Worm (Caenorhabditis elegans) whole organism, early embryonic: ENCODE results near the gene ztf-22.

ENCODE experiments used
- B0310.2 ChIP-seq: sonication (generic microtip); optimal IDR thresholded peaks from 2 replicates; lab custom pipeline; 2016; ENCODE audit warnings: mild to moderate bottlenecking, missing genetic modification characterization, missing compliant biosample characterization
- F13C5.2 ChIP-seq: sonication (generic microtip); optimal IDR thresholded peaks from 2 replicates; lab custom pipeline; 2017; ENCODE audit warnings: mild to moderate bottlenecking, missing genetic modification characterization, inconsistent platforms, missing compliant biosample characterization
- aly-1 ChIP-seq: sonication (generic microtip); optimal IDR thresholded peaks from 2 replicates; lab custom pipeline; 2016; ENCODE audit warnings: missing genetic modification characterization, missing compliant biosample characterization
- ama-1 ChIP-seq: fragments of 150-350 bp; optimal IDR thresholded peaks from 2 replicates; lab custom pipeline; 2014
- ceh-13 ChIP-seq: fragments of 200-800 bp; sonication (Bioruptor generic); optimal IDR thresholded peaks from 2 replicates; lab custom pipeline; 2018; ENCODE audit warnings: mild to moderate bottlenecking, missing genetic modification characterization, missing compliant biosample characterization
- ceh-36 ChIP-seq: sonication (generic microtip); optimal IDR thresholded peaks from 2 replicates; lab custom pipeline; 2016; ENCODE audit warnings: missing genetic modification characterization, inconsistent platforms, missing compliant biosample characterization
- ets-7 ChIP-seq: sonication (generic microtip); optimal IDR thresholded peaks from 2 replicates; lab custom pipeline; 2016; ENCODE audit warnings: missing genotype, missing genetic modification characterization, missing compliant biosample characterization
- flt-1 ChIP-seq: fragments of 200-800 bp; sonication (Bioruptor generic); IDR thresholded peaks from 2 replicates; pipeline ENCODE4 v1.3.6; 2022; ENCODE audit warnings: missing genetic modification characterization, missing compliant biosample characterization
- hmbx-1 ChIP-seq: sonication (generic microtip); optimal IDR thresholded peaks from 2 replicates; lab custom pipeline; 2016; ENCODE audit warnings: mild to moderate bottlenecking, missing genetic modification characterization, missing compliant biosample characterization
- hmg-4 ChIP-seq: fragments of 200-800 bp; sonication (Bioruptor generic); optimal IDR thresholded peaks from 2 replicates; lab custom pipeline; 2018; ENCODE audit warnings: mild to moderate bottlenecking, missing genetic modification characterization, missing compliant biosample characterization
- hnd-1 ChIP-seq: sonication (generic microtip); optimal IDR thresholded peaks from 2 replicates; lab custom pipeline; 2016; ENCODE audit warnings: missing genetic modification characterization, missing compliant biosample characterization
- pes-1 ChIP-seq: fragments of 200-800 bp; sonication (Bioruptor generic); IDR thresholded peaks from 2 replicates; pipeline ENCODE4 v1.3.6; 2022; ENCODE audit warnings: missing genetic modification reagents, missing genetic modification characterization, missing compliant biosample characterization
- scrt-1 ChIP-seq: fragments of 200-800 bp; sonication (Bioruptor generic); IDR thresholded peaks from 2 replicates; pipeline ENCODE4 v1.3.6; 2022; ENCODE audit warnings: missing genetic modification characterization, missing compliant biosample characterization
- sea-1 ChIP-seq: fragments of 200-800 bp; sonication (Bioruptor generic); conservative IDR thresholded peaks from 2 replicates; pipeline ENCODE4 v1.3.6; 2022; ENCODE audit warnings: missing genetic modification characterization, missing compliant biosample characterization
- tbx-11 ChIP-seq: fragments of 200-800 bp; sonication (Bioruptor generic); IDR thresholded peaks from 2 replicates; pipeline ENCODE4 v1.3.6; 2022; ENCODE audit warnings: missing genetic modification characterization, missing compliant biosample characterization
- tbx-37 ChIP-seq: fragments of 200-800 bp; sonication (Bioruptor generic); conservative IDR thresholded peaks from 2 replicates; pipeline ENCODE4 v1.3.6; 2022; ENCODE audit warnings: missing genetic modification reagents, missing genetic modification characterization, missing compliant biosample characterization
- tra-4 ChIP-seq: sonication (generic microtip); optimal IDR thresholded peaks from 2 replicates; lab custom pipeline; 2017; ENCODE audit warnings: missing genetic modification characterization, missing compliant biosample characterization

The ztf-22 gene

ce11 chrII:13267305-13267704, 18.3 kb downstream of the ztf-22 start:
- no peak for TF ChIP-seq hmg-4
- TF ChIP-seq hnd-1 (tag; lab: Kevin White, UChicago), result no peak
- TF ChIP-seq scrt-1 (GFP tag; lab: Robert Waterston, UW), result no peak
- no peak for TF ChIP-seq tbx-11 (GFP tag; lab: Robert Waterston, UW)
- no peak for TF ChIP-seq tbx-37 (GFP tag; lab: Robert Waterston, UW)
- TF ChIP-seq sea-1 (GFP tag; lab: Robert Waterston, UW), result no peak
- TF ChIP-seq aly-1 (tag; lab: Kevin White, UChicago), result no peak
- TF ChIP-seq ama-1 (lab: Kevin White, UChicago), result no peak
- no peak for TF ChIP-seq ets-7 (tag; lab: Kevin White, UChicago)

- TF ChIP-seq sea-1 (GFP tag; lab: Robert Waterston, UW), result no peak
Measured at ce11 chrII:13260540-13260939, 25.1 kb downstream of the ztf-22 start.

ce11 chrII:13255291-13255690, 30.3 kb downstream of the ztf-22 start:
- TF ChIP-seq hmg-4, result no peak
- no peak for TF ChIP-seq ets-7 (tag; lab: Kevin White, UChicago)
- TF ChIP-seq F13C5.2, result no peak
- TF ChIP-seq tra-4 (tag; lab: Kevin White, UChicago), result no peak
- TF ChIP-seq pes-1 (GFP tag; lab: Robert Waterston, UW), result no peak
- no peak for TF ChIP-seq B0310.2 (tag; lab: Kevin White, UChicago)
- TF ChIP-seq tbx-11 (GFP tag; lab: Robert Waterston, UW), result no peak
- TF ChIP-seq sea-1 (GFP tag; lab: Robert Waterston, UW), result no peak
- TF ChIP-seq hmbx-1 (tag; lab: Kevin White, UChicago), result no peak
- no peak for TF ChIP-seq ceh-13
- TF ChIP-seq flt-1, result no peak
- no peak for TF ChIP-seq tbx-37 (GFP tag; lab: Robert Waterston, UW)
- no peak for TF ChIP-seq hnd-1 (tag; lab: Kevin White, UChicago)
- no peak for TF ChIP-seq ceh-36 (tag; lab: Kevin White, UChicago)
- no peak for TF ChIP-seq ama-1 (lab: Kevin White, UChicago)
- no peak for TF ChIP-seq scrt-1 (GFP tag; lab: Robert Waterston, UW)
- TF ChIP-seq aly-1 (tag; lab: Kevin White, UChicago), result no peak

ce11 chrII:13248886-13249285, 36.7 kb downstream of the ztf-22 start, which contains the start of gene F15D4.6:
Gene F15D4.6, plus strand, starts transcription at chrII:13249186.
- TF ChIP-seq F13C5.2 (no peak), aly-1 (tag; lab: Kevin White, UChicago) (no peak), tra-4 (tag; lab: Kevin White, UChicago) (no peak), sea-1 (GFP tag; lab: Robert Waterston, UW) (no peak), ama-1 (lab: Kevin White, UChicago) (no peak), hmbx-1 (tag; lab: Kevin White, UChicago) (no peak), ets-7 (tag; lab: Kevin White, UChicago) (no peak), scrt-1 (GFP tag; lab: Robert Waterston, UW) (no peak), tbx-37 (GFP tag; lab: Robert Waterston, UW) (no peak), B0310.2 (tag; lab: Kevin White, UChicago) (no peak)

ce11 chrII:13245076-13245475, 40.6 kb downstream of the ztf-22 start, which contains the start of gene F15D4.5:
Gene F15D4.5, plus strand, starts transcription at chrII:13245376.
- no peak for TF ChIP-seq ets-7 (tag; lab: Kevin White, UChicago)
- no peak for TF ChIP-seq pes-1 (GFP tag; lab: Robert Waterston, UW)
- no peak for TF ChIP-seq ceh-36 (tag; lab: Kevin White, UChicago)
- TF ChIP-seq sea-1 (GFP tag; lab: Robert Waterston, UW), result no peak
- no peak for TF ChIP-seq hnd-1 (tag; lab: Kevin White, UChicago)
- no peak for TF ChIP-seq hmg-4
- no peak for TF ChIP-seq flt-1
- TF ChIP-seq B0310.2 (tag; lab: Kevin White, UChicago), result no peak
- TF ChIP-seq tra-4 (tag; lab: Kevin White, UChicago), result no peak
- no peak for TF ChIP-seq hmbx-1 (tag; lab: Kevin White, UChicago)
- TF ChIP-seq F13C5.2, result no peak
- TF ChIP-seq scrt-1 (GFP tag; lab: Robert Waterston, UW), result no peak
- no peak for TF ChIP-seq tbx-37 (GFP tag; lab: Robert Waterston, UW)
- no peak for TF ChIP-seq ama-1 (lab: Kevin White, UChicago)
- no peak for TF ChIP-seq ceh-13

- no peak for TF ChIP-seq hnd-1 (tag; lab: Kevin White, UChicago)
- no peak for TF ChIP-seq aly-1 (tag; lab: Kevin White, UChicago)
- TF ChIP-seq B0310.2 (tag; lab: Kevin White, UChicago), result no peak
- TF ChIP-seq tbx-37 (GFP tag; lab: Robert Waterston, UW), result no peak
- TF ChIP-seq ama-1 (lab: Kevin White, UChicago), result no peak
- TF ChIP-seq tra-4 (tag; lab: Kevin White, UChicago), result no peak
- no peak for TF ChIP-seq ceh-36 (tag; lab: Kevin White, UChicago)
- no peak for TF ChIP-seq ceh-13
- no peak for TF ChIP-seq hmg-4
Measured at ce11 chrII:13243021-13243420, 42.6 kb downstream of the ztf-22 start, which contains the start of gene F15D4.4. Gene F15D4.4, minus strand, starts transcription at chrII:13243121.

- TF ChIP-seq B0310.2 (tag; lab: Kevin White, UChicago) (no peak), pes-1 (GFP tag; lab: Robert Waterston, UW) (no peak), aly-1 (tag; lab: Kevin White, UChicago) (no peak), sea-1 (GFP tag; lab: Robert Waterston, UW) (no peak)
Measured at ce11 chrII:13239593-13239992, 46.0 kb downstream of the ztf-22 start.
